Fruit fly (Drosophila melanogaster): ENCODE results near the gene viaf.

DNA sequence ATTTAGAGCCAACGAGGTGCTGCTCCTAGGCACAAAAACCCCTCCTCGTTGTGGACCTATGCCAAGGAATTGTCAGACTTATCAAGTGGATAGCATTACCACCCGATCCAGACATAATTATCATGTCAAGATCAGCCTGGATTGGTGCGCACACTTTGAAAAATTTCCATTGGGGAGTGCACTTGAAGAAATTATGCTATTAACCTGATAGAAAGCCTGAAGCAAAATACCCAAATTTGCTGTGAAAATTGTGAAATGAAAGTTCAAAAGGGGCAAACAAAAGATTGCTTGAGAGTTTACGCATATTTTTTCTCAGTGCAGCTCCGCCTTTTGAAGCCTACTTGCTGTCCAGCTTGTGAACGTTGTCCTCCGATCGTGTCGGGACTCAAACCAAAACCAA is 20.7 kb upstream of the viaf start:
- no peak for TF ChIP-seq CG6175 (GFP tag; IDR thresholded peaks at IDR 0.05)
- TF ChIP-seq Mes4 (GFP tag; optimal IDR thresholded peaks at IDR 0.05), result no peak
- no peak for TF ChIP-seq insv (GFP tag; optimal IDR thresholded peaks at IDR 0.05)
- no peak for TF ChIP-seq HLH54F (GFP tag; optimal IDR thresholded peaks at IDR 0.05)
- no peak for TF ChIP-seq D19A (tag; optimal IDR thresholded peaks at IDR 0.05)

All from whole organism, embryonic.